Fruit fly (Drosophila melanogaster) whole organism, pupa: Measurements from ENCODE around the gene CG7879.

Experiments
- CG10348 ChIP-seq: fragments of 200-800 bp; sonication (Bioruptor generic); IDR thresholded peaks from 2 replicates; pipeline ENCODE4 v1.3.6; 2022; ENCODE audit warnings: missing biosample characterization, missing genetic modification characterization
- CG15710 ChIP-seq: fragments of 200-800 bp; sonication (Bioruptor generic); optimal IDR thresholded peaks from 2 replicates; lab custom pipeline; 2018; ENCODE audit warnings: missing biosample characterization, mild to moderate bottlenecking, missing genetic modification characterization, moderate library complexity
- CG17806 ChIP-seq: fragments of 200-800 bp; sonication (Bioruptor generic); optimal IDR thresholded peaks from 2 replicates; lab custom pipeline; 2018; ENCODE audit warnings: missing biosample characterization, mild to moderate bottlenecking, missing genetic modification characterization, moderate library complexity
- EcR ChIP-seq: fragments of 200-800 bp; sonication (Bioruptor generic); optimal IDR thresholded peaks from 3 replicates; lab custom pipeline; 2019; ENCODE audit warnings: missing biosample characterization, missing genetic modification characterization, mild to moderate bottlenecking, moderate library complexity, missing genetic modification reagents
- Pif1A ChIP-seq: fragments of 200-800 bp; sonication (Bioruptor generic); optimal IDR thresholded peaks from 3 replicates; lab custom pipeline; 2016; ENCODE audit warnings: missing biosample characterization, missing genetic modification characterization
- gl ChIP-seq: fragments of 200-800 bp; sonication (Bioruptor generic); optimal IDR thresholded peaks from 2 replicates; lab custom pipeline; 2018; ENCODE audit warnings: missing biosample characterization, mild to moderate bottlenecking, missing genetic modification characterization

- TF ChIP-seq CG10348, result no peak
- no peak for TF ChIP-seq CG17806 (tag; lab: Kevin White, UChicago)
- no peak for TF ChIP-seq CG15710 (tag; lab: Kevin White, UChicago)
- TF ChIP-seq gl (tag; lab: Kevin White, UChicago), result no peak
- TF ChIP-seq EcR (GFP tag; lab: Kevin White, UChicago), result peak; percentile 44
- TF ChIP-seq Pif1A, result no peak
Measured at dm6 chr3L:1602064-1602832, 33.8 kb upstream of the CG7879 start, which contains the start of gene CG12104.
